Fruit fly (Drosophila melanogaster): ENCODE results near the gene CG31287.
A peak's percentile ranks its signal among the peaks of the same experiment; 100 is the strongest.

Gene CG31287

dm6 chr3R:16222300-16222903, 19.2 kb downstream of the CG31287 start (continued):
- TF ChIP-seq OdsH (GFP tag; optimal IDR thresholded peaks at IDR 0.05) (peak; percentile 98), CG10669 (GFP tag; optimal IDR thresholded peaks at IDR 0.05) (peak; percentile 97), CG1621 (tag; optimal IDR thresholded peaks at IDR 0.05) (peak; percentile 97), Ets21C (GFP tag; optimal IDR thresholded peaks at IDR 0.05) (peak; percentile 96), achi (GFP tag; optimal IDR thresholded peaks at IDR 0.05) (peak; percentile 94), Sox14 (GFP tag; optimal IDR thresholded peaks at IDR 0.05) (peak; percentile 99), fd59A (GFP tag; optimal IDR thresholded peaks at IDR 0.05) (peak; percentile 92), Blimp-1 (GFP tag; optimal IDR thresholded peaks at IDR 0.05) (peak; percentile 85), pdm3 (GFP tag; optimal IDR thresholded peaks at IDR 0.05) (peak; percentile 99), CG32006 (GFP tag; optimal IDR thresholded peaks at IDR 0.05) (peak; percentile 96), CG6808 (GFP tag; optimal IDR thresholded peaks at IDR 0.05) (peak; percentile 85), Eip93F (GFP tag; optimal IDR thresholded peaks at IDR 0.05) (peak; percentile 98), Hr4 (GFP tag; optimal IDR thresholded peaks at IDR 0.05) (peak; percentile 99), acj6 (GFP tag; optimal IDR thresholded peaks at IDR 0.05) (peak; percentile 97), dac (GFP tag; optimal IDR thresholded peaks at IDR 0.05) (peak; percentile 97), CG6792 (GFP tag; optimal IDR thresholded peaks at IDR 0.05) (peak; percentile 96), fd85E (GFP tag; optimal IDR thresholded peaks at IDR 0.05) (peak; percentile 88)

- TF ChIP-seq Ets21C (GFP tag; optimal IDR thresholded peaks at IDR 0.05): no peak
- TF ChIP-seq OdsH (GFP tag; optimal IDR thresholded peaks at IDR 0.05): peak; percentile 70
- TF ChIP-seq CG10669 (GFP tag; optimal IDR thresholded peaks at IDR 0.05): peak; percentile 79
- peak; percentile 70 for TF ChIP-seq CG16779 (tag; optimal IDR thresholded peaks at IDR 0.05)
- peak; percentile 78 for TF ChIP-seq CG6276 (GFP tag; optimal IDR thresholded peaks at IDR 0.05)
- TF ChIP-seq CG9139 (GFP tag; optimal IDR thresholded peaks at IDR 0.05): peak; percentile 39
- TF ChIP-seq Sox14 (GFP tag; optimal IDR thresholded peaks at IDR 0.05): no peak
- no peak for TF ChIP-seq Blimp-1 (GFP tag; optimal IDR thresholded peaks at IDR 0.05)
- TF ChIP-seq achi (GFP tag; optimal IDR thresholded peaks at IDR 0.05): peak; percentile 73
- TF ChIP-seq Sox15 (GFP tag; optimal IDR thresholded peaks at IDR 0.05): no peak
- no peak for TF ChIP-seq Sox102F (GFP tag; optimal IDR thresholded peaks at IDR 0.05)
- peak; percentile 82 for TF ChIP-seq CG11762 (GFP tag; optimal IDR thresholded peaks at IDR 0.05; ENCODE audit: insufficient read depth)
- TF ChIP-seq net (GFP tag; optimal IDR thresholded peaks at IDR 0.05): peak; percentile 65
- TF ChIP-seq CG10631 (GFP tag; optimal IDR thresholded peaks at IDR 0.05): peak; percentile 88
- no peak for TF ChIP-seq fd85E (GFP tag; optimal IDR thresholded peaks at IDR 0.05)
- peak; percentile 63 for TF ChIP-seq acj6 (GFP tag; optimal IDR thresholded peaks at IDR 0.05)
- peak; percentile 51 for TF ChIP-seq Met (GFP tag; optimal IDR thresholded peaks at IDR 0.05)
- TF ChIP-seq CG3919 (GFP tag; optimal IDR thresholded peaks at IDR 0.05): peak; percentile 74
- TF ChIP-seq CG3032 (tag; optimal IDR thresholded peaks at IDR 0.05): peak; percentile 87
- peak; percentile 4 for TF ChIP-seq CG31627 (GFP tag; optimal IDR thresholded peaks at IDR 0.05)
- peak; percentile 28 for TF ChIP-seq esn (GFP tag; optimal IDR thresholded peaks at IDR 0.05)
- TF ChIP-seq Ets96B (tag; optimal IDR thresholded peaks at IDR 0.05): peak; percentile 92
- TF ChIP-seq CG4318 (GFP tag; optimal IDR thresholded peaks at IDR 0.05): peak; percentile 82
- peak; percentile 61 for TF ChIP-seq CG8632 (GFP tag; optimal IDR thresholded peaks at IDR 0.05)
- TF ChIP-seq spab (GFP tag; optimal IDR thresholded peaks at IDR 0.05): peak; percentile 79
- TF ChIP-seq ss (GFP tag; optimal IDR thresholded peaks at IDR 0.05): peak; percentile 29 to 52
- peak; percentile 62 for TF ChIP-seq pdm3 (GFP tag; optimal IDR thresholded peaks at IDR 0.05)
- TF ChIP-seq lz (GFP tag; optimal IDR thresholded peaks at IDR 0.05): peak; percentile 3
- no peak for TF ChIP-seq CG6854 (GFP tag; optimal IDR thresholded peaks at IDR 0.05)
- no peak for TF ChIP-seq Hr39 (GFP tag; optimal IDR thresholded peaks at IDR 0.05)
- no peak for TF ChIP-seq CG8319 (GFP tag; optimal IDR thresholded peaks at IDR 0.05)
- TF ChIP-seq Smox (GFP tag; optimal IDR thresholded peaks at IDR 0.05): peak; percentile 16
- TF ChIP-seq Eip75B (GFP tag; optimal IDR thresholded peaks at IDR 0.05): peak; percentile 60
- TF ChIP-seq CG11902 (GFP tag; optimal IDR thresholded peaks at IDR 0.05): no peak
- peak; percentile 38 for TF ChIP-seq CG6792 (GFP tag; optimal IDR thresholded peaks at IDR 0.05)
- TF ChIP-seq salr (GFP tag; optimal IDR thresholded peaks at IDR 0.05): peak in 1 of 2 experiments; percentile 89
- peak; percentile 4; the same call in 1 of the 3 replicates for TF ChIP-seq eg (GFP tag; IDR thresholded peaks at IDR 0.05)
- peak; percentile 48 for TF ChIP-seq topi (GFP tag; optimal IDR thresholded peaks at IDR 0.05)
- TF ChIP-seq CG6808 (GFP tag; optimal IDR thresholded peaks at IDR 0.05): peak; percentile 74
Observed at dm6 chr3R:16223252-16224037, 20.3 kb downstream of the CG31287 start.

Data from whole organism, prepupa.